Fruit fly (Drosophila melanogaster): ENCODE data around the gene CG15601.

DNA sequence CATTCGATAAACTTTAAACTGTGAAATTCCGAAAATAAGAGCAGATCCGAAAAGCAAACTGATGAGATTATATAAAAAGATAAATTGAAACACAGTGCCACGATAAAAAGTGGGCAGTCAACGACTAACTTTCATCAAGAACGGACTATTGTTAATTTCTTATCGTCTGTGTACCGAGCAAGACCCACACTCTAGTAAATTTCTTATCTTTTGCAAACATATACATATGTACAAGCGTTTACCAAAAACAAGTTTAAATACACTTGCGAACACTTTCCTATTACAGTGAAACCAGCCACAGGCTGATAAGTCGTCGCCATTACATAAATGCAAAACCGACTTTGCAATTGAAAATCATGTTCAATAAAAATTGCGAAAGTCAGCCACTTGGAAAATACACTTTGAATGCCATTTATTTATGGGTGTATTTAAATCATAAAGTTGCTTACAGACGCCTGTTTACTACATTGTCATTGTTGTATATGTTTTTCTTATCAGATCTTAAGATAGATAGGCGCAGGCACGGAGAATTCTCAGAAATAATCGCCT, 48.3 kb downstream of the CG15601 start:
- TF ChIP-seq Hr38 (GFP tag; optimal IDR thresholded peaks at IDR 0.05), result no peak
- TF ChIP-seq CG6163 (GFP tag; IDR thresholded peaks at IDR 0.05), result no peak
- no peak for TF ChIP-seq CG16779 (tag; optimal IDR thresholded peaks at IDR 0.05)
- no peak for TF ChIP-seq CG4318 (GFP tag; optimal IDR thresholded peaks at IDR 0.05)
- no peak for TF ChIP-seq dsx (GFP tag; optimal IDR thresholded peaks at IDR 0.05; ENCODE audit: poor library complexity, severe bottlenecking)
- no peak for TF ChIP-seq CG10631 (GFP tag; optimal IDR thresholded peaks at IDR 0.05)
- TF ChIP-seq pdm3 (GFP tag; optimal IDR thresholded peaks at IDR 0.05), result no peak
- no peak for TF ChIP-seq CG6792 (GFP tag; optimal IDR thresholded peaks at IDR 0.05)
- no peak for TF ChIP-seq CG9139 (GFP tag; optimal IDR thresholded peaks at IDR 0.05)
- no peak for TF ChIP-seq esn (GFP tag; optimal IDR thresholded peaks at IDR 0.05)

Data from whole organism, prepupa.